Fruit fly (Drosophila melanogaster) whole organism, adult: ENCODE results near the gene gukh.
A peak's percentile ranks its signal among the peaks of the same experiment; 100 is the strongest.

Experiments used
- CG11617 ChIP-seq: fragments of 200-800 bp; sonication (Bioruptor generic); optimal IDR thresholded peaks from 2 replicates; lab custom pipeline; 2017; ENCODE audit warnings: mild to moderate bottlenecking, missing biosample characterization, missing genetic modification reagents, missing genetic modification characterization
- CG12768 ChIP-seq: fragments of 200-800 bp; sonication (Bioruptor generic); optimal IDR thresholded peaks from 2 replicates; lab custom pipeline; 2017; ENCODE audit warnings: missing biosample characterization, missing genetic modification characterization, mild to moderate bottlenecking, moderate library complexity, missing genetic modification reagents
- CG14711 ChIP-seq: fragments of 200-800 bp; sonication (Bioruptor generic); optimal IDR thresholded peaks from 2 replicates; lab custom pipeline; 2018; ENCODE audit warnings: missing biosample characterization, mild to moderate bottlenecking, missing genetic modification characterization, moderate library complexity
- CG1620 ChIP-seq: fragments of 200-800 bp; sonication (Bioruptor generic); optimal IDR thresholded peaks from 2 replicates; lab custom pipeline; 2016; ENCODE audit warnings: missing biosample characterization, missing genetic modification characterization
- CG33017 ChIP-seq: fragments of 200-800 bp; sonication (Bioruptor generic); optimal IDR thresholded peaks from 2 replicates; lab custom pipeline; 2018; ENCODE audit warnings: missing biosample characterization, mild to moderate bottlenecking, missing genetic modification characterization, moderate library complexity
- CG5204 ChIP-seq: fragments of 200-800 bp; sonication (Bioruptor generic); optimal IDR thresholded peaks from 2 replicates; lab custom pipeline; 2016; ENCODE audit warnings: missing biosample characterization, missing genetic modification characterization
- CG7045 ChIP-seq: fragments of 200-800 bp; sonication (Bioruptor generic); optimal IDR thresholded peaks from 2 replicates; lab custom pipeline; 2017; ENCODE audit warnings: missing biosample characterization, mild to moderate bottlenecking, missing genetic modification characterization
- CG7101 ChIP-seq: fragments of 200-800 bp; sonication (Bioruptor generic); optimal IDR thresholded peaks from 2 replicates; lab custom pipeline; 2018; ENCODE audit warnings: missing biosample characterization, mild to moderate bottlenecking, missing genetic modification characterization, moderate library complexity
- Clk ChIP-seq: fragments of 200-800 bp; sonication (Bioruptor generic); optimal IDR thresholded peaks from 2 replicates; lab custom pipeline; 2017; ENCODE audit warnings: missing biosample characterization, missing genetic modification characterization
- Crg-1 ChIP-seq: fragments of 200-800 bp; sonication (Bioruptor generic); optimal IDR thresholded peaks from 2 replicates; lab custom pipeline; 2016; ENCODE audit warnings: missing biosample characterization, missing genetic modification characterization
- Hr96 ChIP-seq: fragments of 200-800 bp; sonication (Bioruptor generic); optimal IDR thresholded peaks from 2 replicates; lab custom pipeline; 2016; ENCODE audit warnings: missing biosample characterization, missing genetic modification characterization
- Mnt ChIP-seq: fragments of 200-800 bp; sonication (Bioruptor generic); optimal IDR thresholded peaks from 2 replicates; lab custom pipeline; 2016; ENCODE audit warnings: missing biosample characterization, mild to moderate bottlenecking, missing genetic modification characterization
- bab1 ChIP-seq: fragments of 200-800 bp; sonication (Bioruptor generic); optimal IDR thresholded peaks from 3 replicates; lab custom pipeline; 2019; ENCODE audit warnings: missing biosample characterization, mild to moderate bottlenecking, missing genetic modification characterization, moderate library complexity
- cic ChIP-seq: fragments of 200-800 bp; sonication (Bioruptor generic); optimal IDR thresholded peaks from 2 replicates; lab custom pipeline; 2017; ENCODE audit warnings: missing biosample characterization, mild to moderate bottlenecking, missing genetic modification characterization, moderate library complexity
- cnc ChIP-seq, 2 experiments: fragments of >200 bp; optimal IDR thresholded peaks; 2 replicates each; lab custom pipeline; 2017
- kay ChIP-seq: fragments of 200-800 bp; sonication (Bioruptor generic); peaks from one replicate; lab custom pipeline; 2016; ENCODE audit warnings: missing biosample characterization, missing genetic modification characterization, borderline replicate concordance
- ovo ChIP-seq: fragments of 200-800 bp; sonication (Bioruptor generic); optimal IDR thresholded peaks from 2 replicates; lab custom pipeline; 2016; ENCODE audit warnings: missing biosample characterization, missing genetic modification characterization
- pad ChIP-seq: fragments of 200-800 bp; sonication (Bioruptor generic); optimal IDR thresholded peaks from 3 replicates; lab custom pipeline; 2017; ENCODE audit warnings: missing biosample characterization, missing genetic modification characterization, mild to moderate bottlenecking, moderate library complexity, missing genetic modification reagents
- tj ChIP-seq: fragments of 200-800 bp; sonication (Bioruptor generic); optimal IDR thresholded peaks from 3 replicates; lab custom pipeline; 2017; ENCODE audit warnings: missing biosample characterization, mild to moderate bottlenecking, missing genetic modification characterization, moderate library complexity
- toe ChIP-seq: fragments of 200-800 bp; sonication (Bioruptor generic); optimal IDR thresholded peaks from 2 replicates; lab custom pipeline; 2016; ENCODE audit warnings: missing biosample characterization, missing genetic modification characterization

gukh gene

dm6 chr3R:19031210-19031609, 47.4 kb downstream of the gukh start, which contains the start of the genes Prp18 and CG6013:
Prp18 (minus strand) TSS chr3R:19031271.
CG6013 (plus strand) TSS chr3R:19031503.
- TF ChIP-seq CG1620 (GFP tag; lab: Kevin White, UChicago) (no peak), CG33017 (peak; percentile 63), cnc (optimal IDR thresholded peaks at IDR 0.05; lab: Kevin White, UChicago) (no peak), CG7045 (GFP tag; lab: Kevin White, UChicago) (peak; percentile 36), Clk (GFP tag; lab: Kevin White, UChicago) (no peak), Hr96 (GFP tag; lab: Kevin White, UChicago) (no peak), CG14711 (tag; lab: Kevin White, UChicago) (peak; percentile 72), CG7101 (tag; lab: Kevin White, UChicago) (peak; percentile 77), tj (GFP tag; lab: Kevin White, UChicago) (no peak), kay (GFP tag; lab: Kevin White, UChicago) (no peak), toe (GFP tag; lab: Kevin White, UChicago) (no peak), bab1 (peak; percentile 75), CG5204 (no peak), pad (GFP tag; lab: Kevin White, UChicago) (peak; percentile 8), CG11617 (peak; percentile 53), Crg-1 (GFP tag; lab: Kevin White, UChicago) (no peak), CG12768 (GFP tag; lab: Kevin White, UChicago) (no peak), ovo (GFP tag; lab: Kevin White, UChicago) (no peak), cic (GFP tag; lab: Kevin White, UChicago) (no peak), Mnt (GFP tag; lab: Kevin White, UChicago) (no peak)

dm6 chr3R:19033238-19033637, 49.4 kb downstream of the gukh start, which contains the start of gene CG6026:
CG6026 (plus strand) TSS chr3R:19033538.
- TF ChIP-seq kay (GFP tag; lab: Kevin White, UChicago) (no peak), CG11617 (no peak), CG1620 (GFP tag; lab: Kevin White, UChicago) (no peak), CG7101 (tag; lab: Kevin White, UChicago) (no peak), pad (GFP tag; lab: Kevin White, UChicago) (no peak), bab1 (no peak), ovo (GFP tag; lab: Kevin White, UChicago) (no peak), toe (GFP tag; lab: Kevin White, UChicago) (no peak), Hr96 (GFP tag; lab: Kevin White, UChicago) (no peak), CG5204 (no peak), tj (GFP tag; lab: Kevin White, UChicago) (no peak), cic (GFP tag; lab: Kevin White, UChicago) (no peak), Clk (GFP tag; lab: Kevin White, UChicago) (no peak), CG12768 (GFP tag; lab: Kevin White, UChicago) (no peak), cnc (optimal IDR thresholded peaks at IDR 0.05; lab: Kevin White, UChicago) (no peak)

DNA sequence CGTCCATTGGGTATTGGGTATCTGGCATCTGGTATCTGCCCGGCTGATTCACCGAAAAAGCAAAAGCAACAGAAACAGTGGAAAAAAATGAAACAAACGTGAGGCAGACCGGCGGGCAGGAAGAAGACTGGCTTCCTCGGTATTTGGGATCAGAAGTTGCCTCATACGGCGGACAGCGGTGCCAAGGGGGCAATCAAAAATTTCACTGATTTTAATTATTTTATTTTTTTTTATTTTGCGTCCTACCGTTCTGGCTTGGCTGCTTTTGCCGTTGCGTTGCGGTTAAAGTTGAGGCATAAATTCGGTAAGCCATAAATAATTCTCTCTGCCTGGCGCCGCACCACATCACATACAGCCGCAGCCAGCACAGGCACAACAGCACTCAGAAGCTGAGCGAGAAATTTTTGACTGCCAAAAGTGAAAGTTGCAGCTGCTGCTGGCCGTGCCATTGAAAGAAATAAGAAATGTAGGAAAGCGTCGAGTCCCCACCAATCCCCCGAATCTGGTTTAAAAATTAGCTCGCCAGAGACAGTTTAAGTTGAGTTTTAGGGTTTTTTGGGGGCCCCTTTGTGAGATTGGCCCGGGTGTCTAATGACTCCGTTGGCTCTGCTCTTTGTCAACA, 52.8 kb downstream of the gukh start:
- TF ChIP-seq CG11617, result no peak
- no peak for TF ChIP-seq CG33017
- TF ChIP-seq Crg-1 (GFP tag; lab: Kevin White, UChicago), result no peak
- no peak for TF ChIP-seq Clk (GFP tag; lab: Kevin White, UChicago)
- TF ChIP-seq CG7045 (GFP tag; lab: Kevin White, UChicago), result no peak
- TF ChIP-seq ovo (GFP tag; lab: Kevin White, UChicago), result no peak
- no peak for TF ChIP-seq cic (GFP tag; lab: Kevin White, UChicago)
- no peak for TF ChIP-seq pad (GFP tag; lab: Kevin White, UChicago)

dm6 chr3R:19040685-19041084, 56.9 kb downstream of the gukh start:
- TF ChIP-seq tj (GFP tag; lab: Kevin White, UChicago) (no peak), toe (GFP tag; lab: Kevin White, UChicago) (no peak), cic (GFP tag; lab: Kevin White, UChicago) (no peak), CG7101 (tag; lab: Kevin White, UChicago) (no peak), CG33017 (no peak), Crg-1 (GFP tag; lab: Kevin White, UChicago) (no peak), bab1 (no peak), Hr96 (GFP tag; lab: Kevin White, UChicago) (no peak), CG11617 (no peak), pad (GFP tag; lab: Kevin White, UChicago) (no peak), ovo (GFP tag; lab: Kevin White, UChicago) (no peak), CG5204 (no peak), cnc (optimal IDR thresholded peaks at IDR 0.05; lab: Kevin White, UChicago) (no peak), CG14711 (tag; lab: Kevin White, UChicago) (no peak), CG12768 (GFP tag; lab: Kevin White, UChicago) (no peak), Clk (GFP tag; lab: Kevin White, UChicago) (no peak), CG1620 (GFP tag; lab: Kevin White, UChicago) (no peak), kay (GFP tag; lab: Kevin White, UChicago) (no peak)

dm6 chr3R:19044638-19045037, 60.8 kb downstream of the gukh start:
- TF ChIP-seq tj (GFP tag; lab: Kevin White, UChicago) (no peak), Mnt (GFP tag; lab: Kevin White, UChicago) (no peak), cnc (optimal IDR thresholded peaks at IDR 0.05; lab: Kevin White, UChicago) (no peak), ovo (GFP tag; lab: Kevin White, UChicago) (no peak), CG33017 (no peak), cic (GFP tag; lab: Kevin White, UChicago) (no peak), CG1620 (GFP tag; lab: Kevin White, UChicago) (no peak), CG5204 (no peak), CG11617 (no peak), CG7045 (GFP tag; lab: Kevin White, UChicago) (no peak), Hr96 (GFP tag; lab: Kevin White, UChicago) (no peak), CG7101 (tag; lab: Kevin White, UChicago) (no peak)
